Worm (Caenorhabditis elegans) whole organism, L1 larva: ENCODE data around the gene nhr-45.

ENCODE experiments used
- C16A3.4 ChIP-seq: fragments of 150-350 bp; optimal IDR thresholded peaks from 2 replicates; lab custom pipeline; 2014; ENCODE audit warnings: missing biosample characterization, missing genetic modification characterization
- F16B12.6 ChIP-seq: fragments of 150-350 bp; optimal IDR thresholded peaks from 2 replicates; lab custom pipeline; 2014; ENCODE audit warnings: missing biosample characterization, missing genetic modification characterization
- ama-1 ChIP-seq: fragments of 150-350 bp; optimal IDR thresholded peaks from 2 replicates; lab custom pipeline; 2014
- blmp-1 ChIP-seq: fragments of 150-350 bp; optimal IDR thresholded peaks from 2 replicates; lab custom pipeline; 2014; ENCODE audit warnings: missing biosample characterization, missing genetic modification characterization
- ceh-82 ChIP-seq, 3 experiments: fragments of 150-350 bp in 1 of 3; sonication (generic microtip) in 2 of 3; optimal IDR thresholded peaks; 2 replicates each; lab custom pipeline; 2014 to 2017; ENCODE audit warnings: missing biosample characterization in 3 of 3, missing genetic modification characterization in 3 of 3
- ceh-90 ChIP-seq: sonication (generic microtip); optimal IDR thresholded peaks from 2 replicates; lab custom pipeline; 2016; ENCODE audit warnings: missing genetic modification characterization, missing compliant biosample characterization
- dpl-1 ChIP-seq, 3 experiments: fragments of 150-350 bp in 2 of 3; sonication (generic microtip) in 1 of 3; optimal IDR thresholded peaks; 2 replicates each; lab custom pipeline; 2014 to 2017; ENCODE audit warnings: missing biosample characterization in 3 of 3, missing genetic modification characterization in 3 of 3, missing genetic modification reagents in 3 of 3
- dsc-1 ChIP-seq: sonication (generic microtip); optimal IDR thresholded peaks from 2 replicates; lab custom pipeline; 2016; ENCODE audit warnings: mild to moderate bottlenecking, missing genetic modification characterization, missing compliant biosample characterization
- efl-1 ChIP-seq, 4 experiments: fragments of 150-350 bp; optimal IDR thresholded peaks in 3 of 4; peaks in 1 of 4; 1 replicate in 1 of 4; 2 replicates in 3 of 4; lab custom pipeline; 2014; ENCODE audit warnings: missing biosample characterization in 2 of 4, missing genetic modification characterization in 2 of 4, missing genetic modification reagents in 2 of 4
- efl-3 ChIP-seq: fragments of 200-800 bp; sonication (Bioruptor generic); optimal IDR thresholded peaks from 2 replicates; lab custom pipeline; 2018; ENCODE audit warnings: mild to moderate bottlenecking, missing genetic modification characterization, missing compliant biosample characterization
- egl-13 ChIP-seq: sonication (generic microtip); optimal IDR thresholded peaks from 2 replicates; lab custom pipeline; 2016; ENCODE audit warnings: missing genotype, missing genetic modification reagents, missing genetic modification characterization, missing compliant biosample characterization
- egl-27 ChIP-seq, 2 experiments: fragments of 150-350 bp in 1 of 2; sonication (generic microtip); optimal IDR thresholded peaks; 3 replicates each; lab custom pipeline; 2017 to 2018; ENCODE audit warnings: missing biosample characterization in 2 of 2, missing genetic modification characterization in 2 of 2, missing genetic modification reagents in 2 of 2
- elt-2 ChIP-seq: sonication (generic microtip); optimal IDR thresholded peaks from 2 replicates; lab custom pipeline; 2016; ENCODE audit warnings: missing genetic modification characterization, mild to moderate bottlenecking, inconsistent platforms, missing compliant biosample characterization, missing genetic modification reagents
- elt-3 ChIP-seq, 6 experiments: fragments of 150-350 bp in 1 of 6; sonication (generic microtip); optimal IDR thresholded peaks; 2 replicates each; lab custom pipeline; 2017 to 2018; ENCODE audit warnings: missing biosample characterization in 6 of 6, missing genetic modification characterization in 6 of 6, inconsistent platforms in 1 of 6
- fkh-10 ChIP-seq: sonication (generic microtip); optimal IDR thresholded peaks from 2 replicates; lab custom pipeline; 2017; ENCODE audit warnings: missing biosample characterization, missing genetic modification reagents, missing genetic modification characterization
- fkh-4 ChIP-seq: sonication (generic microtip); optimal IDR thresholded peaks from 2 replicates; lab custom pipeline; 2016; ENCODE audit warnings: missing compliant biosample characterization, missing genetic modification characterization, borderline replicate concordance
- fkh-8 ChIP-seq: sonication (generic microtip); optimal IDR thresholded peaks from 2 replicates; lab custom pipeline; 2016; ENCODE audit warnings: mild to moderate bottlenecking, missing genetic modification characterization, missing compliant biosample characterization
- hlh-4 ChIP-seq: sonication (generic microtip); optimal IDR thresholded peaks from 2 replicates; lab custom pipeline; 2016; ENCODE audit warnings: mild to moderate bottlenecking, missing genetic modification characterization, missing compliant biosample characterization
- lin-13 ChIP-seq: fragments of 150-350 bp; optimal IDR thresholded peaks from 2 replicates; lab custom pipeline; 2014; ENCODE audit warnings: missing biosample characterization, missing genetic modification reagents, missing genetic modification characterization
- lin-14 ChIP-seq: fragments of 200-800 bp; sonication (Bioruptor generic); optimal IDR thresholded peaks from 2 replicates; lab custom pipeline; 2018; ENCODE audit warnings: mild to moderate bottlenecking, missing genetic modification characterization, moderate library complexity, missing compliant biosample characterization
- lin-15B ChIP-seq: fragments of 150-350 bp; sonication (generic microtip); optimal IDR thresholded peaks from 3 replicates; lab custom pipeline; 2014; ENCODE audit warnings: missing biosample characterization, missing genetic modification characterization
- lin-35 ChIP-seq, 2 experiments: fragments of 150-350 bp; optimal IDR thresholded peaks; 2 replicates each; lab custom pipeline; 2014; ENCODE audit warnings: missing biosample characterization in 2 of 2, missing genetic modification characterization in 2 of 2, missing genetic modification reagents in 2 of 2
- nhr-12 ChIP-seq: sonication (generic microtip); optimal IDR thresholded peaks from 2 replicates; lab custom pipeline; 2017; ENCODE audit warnings: missing biosample characterization, missing genetic modification characterization
- nhr-19 ChIP-seq: fragments of 200-800 bp; sonication (Bioruptor generic); conservative IDR thresholded peaks from 2 replicates; pipeline ENCODE4 v1.3.6; 2022; ENCODE audit warnings: missing genetic modification characterization, missing compliant biosample characterization
- nhr-20 ChIP-seq: sonication (generic microtip); optimal IDR thresholded peaks from 2 replicates; lab custom pipeline; 2016; ENCODE audit warnings: mild to moderate bottlenecking, missing genetic modification characterization, missing compliant biosample characterization
- nhr-28 ChIP-seq: fragments of 150-350 bp; optimal IDR thresholded peaks from 2 replicates; lab custom pipeline; 2014; ENCODE audit warnings: missing biosample characterization, missing genetic modification characterization
- nhr-71 ChIP-seq: sonication (generic microtip); optimal IDR thresholded peaks from 2 replicates; lab custom pipeline; 2016; ENCODE audit warnings: mild to moderate bottlenecking, missing genetic modification characterization, moderate library complexity, missing compliant biosample characterization
- nhr-77 ChIP-seq: fragments of 150-350 bp; optimal IDR thresholded peaks from 2 replicates; lab custom pipeline; 2014; ENCODE audit warnings: missing biosample characterization, missing genetic modification characterization
- nhr-85 ChIP-seq: sonication (generic microtip); peaks from one replicate; lab custom pipeline; 2016; ENCODE audit warnings: missing genetic modification characterization, inconsistent platforms, missing compliant biosample characterization
- pqm-1 ChIP-seq: sonication (generic microtip); optimal IDR thresholded peaks from 3 replicates; lab custom pipeline; 2017; ENCODE audit warnings: missing biosample characterization, missing genetic modification characterization
- rnt-1 ChIP-seq: sonication (generic microtip); optimal IDR thresholded peaks from 2 replicates; lab custom pipeline; 2016; ENCODE audit warnings: mild to moderate bottlenecking, missing genetic modification characterization, moderate library complexity, missing compliant biosample characterization
- skn-1 ChIP-seq: fragments of 150-350 bp; optimal IDR thresholded peaks from 2 replicates; lab custom pipeline; 2014; ENCODE audit warnings: missing biosample characterization, missing genetic modification characterization
- snu-23 ChIP-seq: sonication (generic microtip); optimal IDR thresholded peaks from 2 replicates; lab custom pipeline; 2016; ENCODE audit warnings: missing genetic modification characterization, missing compliant biosample characterization
- sptf-1 ChIP-seq: fragments of 150-350 bp; optimal IDR thresholded peaks from 2 replicates; lab custom pipeline; 2014; ENCODE audit warnings: missing biosample characterization, missing genetic modification characterization
- sup-37 ChIP-seq: fragments of 200-800 bp; sonication (Bioruptor generic); optimal IDR thresholded peaks from 2 replicates; lab custom pipeline; 2018; ENCODE audit warnings: mild to moderate bottlenecking, missing genetic modification characterization, missing compliant biosample characterization
- swsn-7 ChIP-seq: sonication (generic microtip); optimal IDR thresholded peaks from 2 replicates; lab custom pipeline; 2016; ENCODE audit warnings: missing genetic modification characterization, missing compliant biosample characterization
- tbx-2 ChIP-seq: sonication (generic microtip); optimal IDR thresholded peaks from 2 replicates; lab custom pipeline; 2016; ENCODE audit warnings: missing genetic modification characterization, missing compliant biosample characterization
- tlp-1 ChIP-seq: fragments of 150-350 bp; optimal IDR thresholded peaks from 2 replicates; lab custom pipeline; 2014; ENCODE audit warnings: missing biosample characterization, missing genetic modification characterization
- unc-130 ChIP-seq: fragments of 150-350 bp; optimal IDR thresholded peaks from 2 replicates; lab custom pipeline; 2017; ENCODE audit warnings: missing biosample characterization, missing genetic modification characterization, inconsistent platforms
- unc-98 ChIP-seq: fragments of 200-800 bp; sonication (Bioruptor generic); IDR thresholded peaks from 2 replicates; pipeline ENCODE4 v1.3.6; 2022; ENCODE audit warnings: missing genetic modification characterization, missing compliant biosample characterization
- xbp-1 ChIP-seq: sonication (generic microtip); optimal IDR thresholded peaks from 2 replicates; lab custom pipeline; 2016; ENCODE audit warnings: missing genetic modification characterization, missing compliant biosample characterization
- zag-1 ChIP-seq: fragments of 150-350 bp; optimal IDR thresholded peaks from 2 replicates; lab custom pipeline; 2014; ENCODE audit warnings: missing biosample characterization, missing genetic modification characterization
- ztf-11 ChIP-seq, 2 experiments: sonication (generic microtip); optimal IDR thresholded peaks; 2 replicates each; lab custom pipeline; 2016 to 2017; ENCODE audit warnings: missing genetic modification characterization in 2 of 2, missing biosample characterization in 1 of 2, missing compliant biosample characterization in 1 of 2
- ztf-4 ChIP-seq: fragments of 150-350 bp; optimal IDR thresholded peaks from 2 replicates; lab custom pipeline; 2014; ENCODE audit warnings: missing biosample characterization, missing genetic modification characterization

nhr-45 gene

DNA sequence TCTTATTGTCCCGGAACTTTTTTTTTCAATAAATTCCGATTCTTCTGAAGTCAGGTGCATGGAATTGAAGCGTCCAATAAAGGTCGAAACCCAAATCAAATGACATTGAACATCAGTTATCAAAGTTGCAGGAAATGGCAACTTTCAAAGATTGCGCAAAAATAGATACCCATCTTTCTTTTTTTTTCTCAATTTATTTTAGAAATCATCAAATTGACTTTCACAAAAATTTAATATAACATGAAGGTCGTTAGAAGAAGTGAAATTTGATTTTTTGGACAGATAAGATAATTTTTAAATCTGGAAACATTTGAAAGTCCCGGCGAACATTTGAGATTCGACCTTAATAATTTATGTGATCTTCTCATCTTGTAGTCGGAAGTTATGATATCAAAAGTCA is 45.5 kb upstream of the nhr-45 start:
- no peak for TF ChIP-seq ama-1
- peak; percentile 34 for TF ChIP-seq nhr-20 (tag; lab: Kevin White, UChicago)
- TF ChIP-seq lin-14 (GFP tag; lab: Kevin White, UChicago) = peak; percentile 56
- peak in 1 of 6 experiments; percentile 23 for TF ChIP-seq elt-3 (tag; optimal IDR thresholded peaks at IDR 0.05; lab: Kevin White, UChicago)
- peak; percentile 33 for TF ChIP-seq nhr-71 (tag; lab: Kevin White, UChicago)

DNA sequence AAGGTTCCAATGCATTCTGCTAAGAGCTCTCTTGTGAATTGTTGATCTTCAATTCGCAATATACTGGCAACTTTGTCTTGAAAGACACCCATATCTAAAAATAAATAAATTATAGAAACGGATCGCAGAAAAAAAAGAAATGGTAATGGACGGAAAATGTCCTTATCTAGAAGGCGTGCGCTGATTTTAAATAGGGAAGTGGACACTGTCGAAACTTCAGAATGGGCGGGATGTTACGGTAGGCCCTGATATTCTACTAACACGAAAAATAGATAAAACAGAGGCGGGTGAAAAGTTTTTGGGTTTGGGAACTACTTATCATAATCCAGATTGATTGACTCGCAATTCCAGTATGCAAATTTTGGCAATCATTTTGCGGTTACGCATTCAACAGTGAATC is 44.8 kb upstream of the nhr-45 start, which contains the start of gene aqp-8:
TSS of gene aqp-8 (minus strand) at position 101 of the 400 bp plus-strand sequence.
- TF ChIP-seq ceh-90 (tag; lab: Kevin White, UChicago) (no peak), nhr-85 (tag; lab: Kevin White, UChicago) (no peak), ztf-11 (tag; optimal IDR thresholded peaks at IDR 0.05; lab: Kevin White, UChicago) (no peak), unc-98 (GFP tag; lab: Robert Waterston, UW) (no peak), xbp-1 (tag; lab: Kevin White, UChicago) (no peak), zag-1 (tag; lab: Kevin White, UChicago) (no peak), nhr-28 (tag; lab: Kevin White, UChicago) (no peak), efl-1 (optimal IDR thresholded peaks at IDR 0.05; lab: Kevin White, UChicago) (no peak), efl-1 (GFP tag; optimal IDR thresholded peaks at IDR 0.05 in 1 of 2; lab: Kevin White, UChicago) (no peak), nhr-77 (no peak), egl-27 (tag; optimal IDR thresholded peaks at IDR 0.05; lab: Kevin White, UChicago) (no peak), hlh-4 (tag; lab: Kevin White, UChicago) (no peak)

DNA sequence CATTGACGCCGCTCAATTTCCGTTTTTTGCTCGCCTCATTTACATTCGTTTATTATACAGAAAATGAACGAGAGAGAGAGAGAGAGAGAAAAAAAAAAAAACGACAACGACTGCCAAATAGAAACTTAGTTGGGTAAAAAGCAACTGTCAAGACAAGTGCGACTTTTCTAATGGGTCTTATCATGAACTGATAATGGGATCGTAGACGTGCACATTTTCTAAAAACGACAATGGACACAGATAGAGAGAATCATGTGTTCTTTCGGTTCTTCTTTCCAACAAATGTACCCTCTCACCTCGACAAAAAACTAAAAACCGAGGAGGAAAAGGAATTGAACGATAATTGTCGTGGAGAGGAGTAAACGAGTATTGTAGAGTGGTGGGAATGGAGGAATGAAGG is 40.0 kb upstream of the nhr-45 start:
- no peak for TF ChIP-seq sptf-1
- TF ChIP-seq lin-15B (tag; lab: Kevin White, UChicago) = no peak
- peak in 1 of 2 experiments; percentile 33 for TF ChIP-seq lin-35 (GFP tag; optimal IDR thresholded peaks at IDR 0.05; lab: Kevin White, UChicago)
- no peak for TF ChIP-seq skn-1 (tag; lab: Kevin White, UChicago)
- peak; percentile 75 for TF ChIP-seq elt-2
- TF ChIP-seq pqm-1 (tag; lab: Kevin White, UChicago) = peak; percentile 15
- TF ChIP-seq nhr-20 (tag; lab: Kevin White, UChicago) = no peak
- TF ChIP-seq, all 84 proteins: peak for 3

DNA sequence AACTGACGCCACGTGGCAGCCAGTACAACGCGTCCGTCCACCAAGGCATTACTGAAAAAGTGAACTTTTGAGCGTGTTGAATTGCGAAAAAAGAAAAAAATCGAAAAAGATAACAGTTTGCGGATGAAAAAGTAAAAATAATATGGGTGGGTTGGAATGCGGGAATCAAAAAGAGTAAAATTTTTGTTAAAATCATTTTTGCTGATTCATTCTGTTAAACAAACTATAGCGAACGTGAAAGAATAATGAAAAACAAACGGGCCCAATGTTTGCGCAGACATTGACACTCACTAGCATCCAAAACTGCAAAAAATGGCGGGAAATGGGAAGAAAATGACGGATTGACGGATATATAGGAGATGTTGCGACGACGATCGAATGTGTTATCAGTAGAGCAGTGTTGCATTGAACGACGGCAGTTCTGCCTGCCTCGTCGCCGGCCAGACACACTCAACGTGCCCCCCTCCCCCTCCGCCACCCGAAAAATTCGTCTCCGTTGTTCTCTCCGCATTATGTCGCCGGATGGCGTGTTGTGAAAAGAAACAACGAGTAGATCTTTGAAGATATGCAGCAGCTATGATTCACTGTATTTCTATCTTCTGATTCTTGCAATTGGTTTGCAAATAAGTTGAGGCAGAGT is 39.4 kb upstream of the nhr-45 start, which contains the start of gene hyl-2:
TSS of gene hyl-2 (minus strand) at position 51 of the 640 bp plus-strand sequence.
- peak; percentile 34 for TF ChIP-seq nhr-19 (GFP tag; lab: Robert Waterston, UW)
- TF ChIP-seq egl-13 (tag; lab: Kevin White, UChicago) = no peak
- no peak for TF ChIP-seq efl-3 (GFP tag; lab: Kevin White, UChicago)
- TF ChIP-seq efl-1 (optimal IDR thresholded peaks at IDR 0.05; lab: Kevin White, UChicago) = peak in 1 of 2 experiments; percentile 44
- TF ChIP-seq efl-1 (GFP tag; optimal IDR thresholded peaks at IDR 0.05 in 1 of 2; lab: Kevin White, UChicago) = peak in 1 of 2 experiments; percentile 91
- TF ChIP-seq lin-13 (GFP tag; lab: Kevin White, UChicago) = no peak
- TF ChIP-seq tbx-2 (tag; lab: Kevin White, UChicago) = peak; percentile 22
- TF ChIP-seq dsc-1 = no peak
- TF ChIP-seq tlp-1 (tag; lab: Kevin White, UChicago) = no peak
- TF ChIP-seq nhr-12 = no peak
- TF ChIP-seq C16A3.4 (tag; lab: Kevin White, UChicago) = peak; percentile 35
- peak; percentile 37 for TF ChIP-seq nhr-20 (tag; lab: Kevin White, UChicago)
- no peak for TF ChIP-seq unc-130
- TF ChIP-seq sup-37 (GFP tag; lab: Kevin White, UChicago) = no peak
- no peak for TF ChIP-seq egl-27 (tag; optimal IDR thresholded peaks at IDR 0.05; lab: Kevin White, UChicago)
- TF ChIP-seq rnt-1 = peak; percentile 48
- no peak for TF ChIP-seq ceh-90 (tag; lab: Kevin White, UChicago)
- no peak for TF ChIP-seq fkh-4
- peak in 2 of 6 experiments; percentile 1 to 66 for TF ChIP-seq elt-3 (tag; optimal IDR thresholded peaks at IDR 0.05; lab: Kevin White, UChicago)
- peak; percentile 26 for TF ChIP-seq swsn-7 (tag; lab: Kevin White, UChicago)
- peak; percentile 43 for TF ChIP-seq blmp-1 (tag; lab: Kevin White, UChicago)
- TF ChIP-seq fkh-8 = peak; percentile 31
- peak; percentile 62 for TF ChIP-seq snu-23 (GFP tag; lab: Kevin White, UChicago)
- TF ChIP-seq ama-1 = no peak
- TF ChIP-seq ztf-4 (tag; lab: Kevin White, UChicago) = no peak
- TF ChIP-seq nhr-85 (tag; lab: Kevin White, UChicago) = peak; percentile 76
- TF ChIP-seq F16B12.6 = peak; percentile 6
- peak; percentile 35 for TF ChIP-seq xbp-1 (tag; lab: Kevin White, UChicago)
- peak; percentile 93 for TF ChIP-seq lin-14 (GFP tag; lab: Kevin White, UChicago)
- peak in 2 of 3 experiments; percentile 6 to 37 for TF ChIP-seq dpl-1 (GFP tag; optimal IDR thresholded peaks at IDR 0.05; lab: Kevin White, UChicago)
- TF ChIP-seq lin-15B (tag; lab: Kevin White, UChicago) = peak; percentile 55
- TF ChIP-seq elt-2 = no peak
- peak in 1 of 3 experiments; percentile 50 for TF ChIP-seq ceh-82 (tag; optimal IDR thresholded peaks at IDR 0.05; lab: Kevin White, UChicago)
- TF ChIP-seq fkh-10 (GFP tag; lab: Kevin White, UChicago) = peak; percentile 34
